Worm (Caenorhabditis elegans) whole organism, late embryonic: ENCODE measurements around the gene ZK632.9.

Experiments
- F13H6.1 ChIP-seq: sonication (generic microtip); optimal IDR thresholded peaks from 2 replicates; lab custom pipeline; 2016; ENCODE audit warnings: missing genetic modification characterization, missing compliant biosample characterization
- Y22D7AL.16 ChIP-seq: sonication (generic microtip); optimal IDR thresholded peaks from 2 replicates; lab custom pipeline; 2016; ENCODE audit warnings: missing genetic modification characterization, missing compliant biosample characterization
- ceh-14 ChIP-seq: sonication (generic microtip); optimal IDR thresholded peaks from 2 replicates; lab custom pipeline; 2016; ENCODE audit warnings: missing genotype, missing genetic modification characterization, missing compliant biosample characterization
- ceh-18 ChIP-seq: sonication (generic microtip); optimal IDR thresholded peaks from 2 replicates; lab custom pipeline; 2016; ENCODE audit warnings: missing genetic modification characterization, missing compliant biosample characterization
- ceh-19 ChIP-seq: fragments of 200-800 bp; sonication (Bioruptor generic); optimal IDR thresholded peaks from 2 replicates; lab custom pipeline; 2018; ENCODE audit warnings: mild to moderate bottlenecking, missing genetic modification characterization, missing compliant biosample characterization
- ceh-24 ChIP-seq: sonication (generic microtip); optimal IDR thresholded peaks from 2 replicates; lab custom pipeline; 2016; ENCODE audit warnings: mild to moderate bottlenecking, missing genetic modification characterization, missing compliant biosample characterization
- ceh-34 ChIP-seq: sonication (generic microtip); optimal IDR thresholded peaks from 2 replicates; lab custom pipeline; 2016; ENCODE audit warnings: mild to moderate bottlenecking, missing genetic modification characterization, missing compliant biosample characterization
- ceh-6 ChIP-seq: fragments of 200-800 bp; sonication (Bioruptor generic); optimal IDR thresholded peaks from 2 replicates; lab custom pipeline; 2018; ENCODE audit warnings: mild to moderate bottlenecking, missing genetic modification characterization, missing compliant biosample characterization
- ceh-9 ChIP-seq: sonication (generic microtip); optimal IDR thresholded peaks from 2 replicates; lab custom pipeline; 2016; ENCODE audit warnings: mild to moderate bottlenecking, missing genetic modification characterization, inconsistent platforms, missing compliant biosample characterization
- che-1 ChIP-seq: sonication (generic microtip); optimal IDR thresholded peaks from 2 replicates; lab custom pipeline; 2016; ENCODE audit warnings: mild to moderate bottlenecking, missing genetic modification characterization, missing compliant biosample characterization
- dmd-4 ChIP-seq: sonication (generic microtip); optimal IDR thresholded peaks from 2 replicates; lab custom pipeline; 2016; ENCODE audit warnings: borderline replicate concordance, missing genetic modification characterization, missing compliant biosample characterization
- dve-1 ChIP-seq: sonication (generic microtip); optimal IDR thresholded peaks from 2 replicates; lab custom pipeline; 2017; ENCODE audit warnings: antibody characterized with exemption, mild to moderate bottlenecking, missing genetic modification characterization, missing compliant biosample characterization
- ets-4 ChIP-seq: sonication (generic microtip); optimal IDR thresholded peaks from 2 replicates; lab custom pipeline; 2016; ENCODE audit warnings: missing genetic modification characterization, missing compliant biosample characterization
- eyg-1 ChIP-seq: sonication (generic microtip); optimal IDR thresholded peaks from 2 replicates; lab custom pipeline; 2016; ENCODE audit warnings: missing genotype, missing genetic modification characterization, missing compliant biosample characterization
- fax-1 ChIP-seq: sonication (generic microtip); optimal IDR thresholded peaks from 2 replicates; lab custom pipeline; 2016; ENCODE audit warnings: missing genotype, missing genetic modification characterization, missing compliant biosample characterization
- gmeb-2 ChIP-seq: sonication (generic microtip); optimal IDR thresholded peaks from 2 replicates; lab custom pipeline; 2016; ENCODE audit warnings: missing genetic modification characterization, inconsistent platforms, missing compliant biosample characterization
- hlh-13 ChIP-seq: fragments of 200-800 bp; sonication (Bioruptor generic); optimal IDR thresholded peaks from 2 replicates; lab custom pipeline; 2018; ENCODE audit warnings: mild to moderate bottlenecking, missing genetic modification characterization, missing compliant biosample characterization
- hlh-6 ChIP-seq: sonication (generic microtip); optimal IDR thresholded peaks from 2 replicates; lab custom pipeline; 2016; ENCODE audit warnings: missing genotype, missing genetic modification characterization, missing compliant biosample characterization
- lim-6 ChIP-seq: sonication (generic microtip); optimal IDR thresholded peaks from 2 replicates; lab custom pipeline; 2016; ENCODE audit warnings: missing genetic modification characterization, missing compliant biosample characterization
- lin-11 ChIP-seq: fragments of 200-800 bp; sonication (Bioruptor generic); optimal IDR thresholded peaks from 2 replicates; lab custom pipeline; 2018; ENCODE audit warnings: mild to moderate bottlenecking, missing genetic modification characterization, missing compliant biosample characterization
- mec-3 ChIP-seq: sonication (generic microtip); optimal IDR thresholded peaks from 2 replicates; lab custom pipeline; 2016; ENCODE audit warnings: borderline replicate concordance, missing genetic modification characterization, missing compliant biosample characterization
- nhr-11 ChIP-seq: fragments of 150-350 bp; optimal IDR thresholded peaks from 2 replicates; lab custom pipeline; 2014; ENCODE audit warnings: missing biosample characterization, missing genetic modification characterization
- npax-4 ChIP-seq: sonication (generic microtip); optimal IDR thresholded peaks from 2 replicates; lab custom pipeline; 2016; ENCODE audit warnings: missing genetic modification characterization, missing compliant biosample characterization
- odd-2 ChIP-seq: sonication (generic microtip); optimal IDR thresholded peaks from 2 replicates; lab custom pipeline; 2017; ENCODE audit warnings: antibody characterized with exemption, mild to moderate bottlenecking, missing genetic modification characterization, missing compliant biosample characterization
- pat-9 ChIP-seq: fragments of 200-800 bp; sonication (Bioruptor generic); optimal IDR thresholded peaks from 2 replicates; lab custom pipeline; 2018; ENCODE audit warnings: mild to moderate bottlenecking, missing genetic modification characterization, moderate library complexity, missing compliant biosample characterization
- pax-1 ChIP-seq: fragments of 150-350 bp; optimal IDR thresholded peaks from 2 replicates; lab custom pipeline; 2014; ENCODE audit warnings: missing biosample characterization, missing genetic modification characterization
- pha-2 ChIP-seq: sonication (generic microtip); optimal IDR thresholded peaks from 2 replicates; lab custom pipeline; 2017; ENCODE audit warnings: mild to moderate bottlenecking, missing genetic modification characterization, missing compliant biosample characterization
- pha-4 ChIP-seq: fragments of 150-350 bp; optimal IDR thresholded peaks from 2 replicates; lab custom pipeline; 2018; ENCODE audit warnings: missing biosample characterization, missing genetic modification reagents, missing genetic modification characterization
- pqm-1 ChIP-seq: sonication (generic microtip); optimal IDR thresholded peaks from 2 replicates; lab custom pipeline; 2016; ENCODE audit warnings: missing genetic modification characterization, missing compliant biosample characterization
- pros-1 ChIP-seq: fragments of 150-350 bp; optimal IDR thresholded peaks from 2 replicates; lab custom pipeline; 2014; ENCODE audit warnings: missing biosample characterization, missing genetic modification reagents, missing genetic modification characterization
- rnt-1 ChIP-seq: sonication (generic microtip); optimal IDR thresholded peaks from 2 replicates; lab custom pipeline; 2016; ENCODE audit warnings: missing genetic modification characterization, missing compliant biosample characterization
- sdc-2 ChIP-seq: sonication (generic microtip); optimal IDR thresholded peaks from 2 replicates; lab custom pipeline; 2016; ENCODE audit warnings: missing genotype, missing genetic modification characterization, missing compliant biosample characterization
- sox-2 ChIP-seq: fragments of 200-800 bp; sonication (Bioruptor generic); IDR thresholded peaks from 2 replicates; pipeline ENCODE4 v1.3.6; 2022; ENCODE audit warnings: missing genetic modification reagents, missing genetic modification characterization, missing compliant biosample characterization
- syd-9 ChIP-seq: sonication (generic microtip); optimal IDR thresholded peaks from 2 replicates; lab custom pipeline; 2016; ENCODE audit warnings: mild to moderate bottlenecking, missing genetic modification characterization, moderate library complexity, missing compliant biosample characterization
- tbx-2 ChIP-seq: sonication (generic microtip); optimal IDR thresholded peaks from 2 replicates; lab custom pipeline; 2016; ENCODE audit warnings: missing genetic modification characterization, missing compliant biosample characterization
- tbx-7 ChIP-seq: sonication (generic microtip); optimal IDR thresholded peaks from 2 replicates; lab custom pipeline; 2016; ENCODE audit warnings: missing genotype, missing genetic modification characterization, missing compliant biosample characterization
- ttx-3 ChIP-seq: sonication (generic microtip); optimal IDR thresholded peaks from 2 replicates; lab custom pipeline; 2016; ENCODE audit warnings: missing genetic modification reagents, missing genetic modification characterization, missing compliant biosample characterization
- unc-3 ChIP-seq, 2 experiments: fragments of 200-800 bp in 1 of 2; sonication (Bioruptor generic) in 1 of 2; sonication (generic microtip) in 1 of 2; conservative IDR thresholded peaks in 1 of 2; optimal IDR thresholded peaks in 1 of 2; 2 replicates each; pipeline versions ENCODE4 v1.3.6 to Lab custom; 2016 to 2022; ENCODE audit warnings: missing compliant biosample characterization in 2 of 2, missing genetic modification characterization in 2 of 2, missing genetic modification reagents in 1 of 2
- unc-42 ChIP-seq: sonication (generic microtip); optimal IDR thresholded peaks from 2 replicates; lab custom pipeline; 2016; ENCODE audit warnings: missing genotype, missing genetic modification characterization, missing compliant biosample characterization
- unc-55 ChIP-seq: sonication (generic microtip); optimal IDR thresholded peaks from 2 replicates; lab custom pipeline; 2017; ENCODE audit warnings: missing biosample characterization, missing genetic modification reagents, missing genetic modification characterization
- unc-86 ChIP-seq: sonication (generic microtip); optimal IDR thresholded peaks from 2 replicates; lab custom pipeline; 2016; ENCODE audit warnings: missing genetic modification characterization, missing compliant biosample characterization
- zip-5 ChIP-seq: sonication (generic microtip); optimal IDR thresholded peaks from 2 replicates; lab custom pipeline; 2016; ENCODE audit warnings: missing genetic modification characterization, missing compliant biosample characterization
- ztf-16 ChIP-seq: sonication (generic microtip); optimal IDR thresholded peaks from 2 replicates; lab custom pipeline; 2017; ENCODE audit warnings: missing genetic modification characterization, missing compliant biosample characterization

Gene ZK632.9

DNA sequence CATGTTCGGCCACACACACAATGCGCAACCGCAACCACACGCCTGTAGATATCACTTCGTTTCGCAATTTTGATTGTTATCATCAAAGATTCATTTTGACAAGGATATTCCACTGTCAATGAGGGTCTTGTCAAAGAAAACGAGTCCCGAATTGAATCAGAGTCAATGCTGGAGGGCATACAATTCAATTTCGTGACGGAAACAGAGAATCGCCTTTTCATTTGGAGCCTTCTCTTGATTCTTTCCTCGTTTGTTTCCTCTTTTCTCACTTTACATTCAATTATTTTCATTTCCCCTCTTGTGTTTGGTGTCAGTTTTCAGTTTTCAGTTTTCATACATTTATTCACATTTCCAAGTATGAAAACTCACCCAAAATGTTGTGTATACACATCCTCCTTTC, 42.1 kb upstream of the ZK632.9 start:
- TF ChIP-seq unc-42 (peak; percentile 94), sox-2 (no peak)

DNA sequence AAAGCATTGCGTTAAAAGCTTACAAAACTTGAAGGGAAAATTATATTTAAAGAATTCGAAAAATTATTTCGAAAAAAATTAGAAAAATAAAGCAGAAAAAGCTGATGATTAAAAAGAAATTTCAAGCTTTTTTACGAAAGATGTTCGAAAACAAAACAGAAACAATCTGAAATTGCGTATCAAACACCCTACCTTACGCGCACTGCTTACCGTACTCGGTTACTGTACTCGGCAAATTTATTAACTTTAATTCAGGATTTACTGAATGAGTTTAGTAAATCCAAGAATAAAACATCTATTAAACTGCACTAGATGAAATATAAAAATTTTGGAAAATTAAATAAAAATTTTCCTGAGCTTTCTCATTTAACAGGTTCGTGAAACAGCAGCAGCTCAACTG, 37.2 kb upstream of the ZK632.9 start:
- TF ChIP-seq ceh-19 (GFP tag; lab: Kevin White, UChicago) (no peak), hlh-6 (tag; lab: Kevin White, UChicago) (no peak), mec-3 (tag; lab: Kevin White, UChicago) (no peak), sdc-2 (no peak), ztf-16 (tag; lab: Kevin White, UChicago) (no peak), odd-2 (tag; lab: Kevin White, UChicago) (no peak), pha-2 (tag; lab: Kevin White, UChicago) (no peak), nhr-11 (no peak), unc-86 (tag; lab: Kevin White, UChicago) (no peak), ceh-34 (no peak), gmeb-2 (tag; lab: Kevin White, UChicago) (no peak), unc-42 (no peak), che-1 (tag; lab: Kevin White, UChicago) (no peak), pqm-1 (no peak), ets-4 (tag; lab: Kevin White, UChicago) (no peak), hlh-13 (GFP tag; lab: Kevin White, UChicago) (no peak), rnt-1 (tag; lab: Kevin White, UChicago) (no peak), pat-9 (tag; lab: Kevin White, UChicago) (no peak), lim-6 (tag; lab: Kevin White, UChicago) (no peak), unc-3 (GFP tag; conservative IDR thresholded peaks at IDR 0.05; lab: Robert Waterston, UW) (no peak), unc-3 (tag; optimal IDR thresholded peaks at IDR 0.05; lab: Kevin White, UChicago) (no peak)

DNA sequence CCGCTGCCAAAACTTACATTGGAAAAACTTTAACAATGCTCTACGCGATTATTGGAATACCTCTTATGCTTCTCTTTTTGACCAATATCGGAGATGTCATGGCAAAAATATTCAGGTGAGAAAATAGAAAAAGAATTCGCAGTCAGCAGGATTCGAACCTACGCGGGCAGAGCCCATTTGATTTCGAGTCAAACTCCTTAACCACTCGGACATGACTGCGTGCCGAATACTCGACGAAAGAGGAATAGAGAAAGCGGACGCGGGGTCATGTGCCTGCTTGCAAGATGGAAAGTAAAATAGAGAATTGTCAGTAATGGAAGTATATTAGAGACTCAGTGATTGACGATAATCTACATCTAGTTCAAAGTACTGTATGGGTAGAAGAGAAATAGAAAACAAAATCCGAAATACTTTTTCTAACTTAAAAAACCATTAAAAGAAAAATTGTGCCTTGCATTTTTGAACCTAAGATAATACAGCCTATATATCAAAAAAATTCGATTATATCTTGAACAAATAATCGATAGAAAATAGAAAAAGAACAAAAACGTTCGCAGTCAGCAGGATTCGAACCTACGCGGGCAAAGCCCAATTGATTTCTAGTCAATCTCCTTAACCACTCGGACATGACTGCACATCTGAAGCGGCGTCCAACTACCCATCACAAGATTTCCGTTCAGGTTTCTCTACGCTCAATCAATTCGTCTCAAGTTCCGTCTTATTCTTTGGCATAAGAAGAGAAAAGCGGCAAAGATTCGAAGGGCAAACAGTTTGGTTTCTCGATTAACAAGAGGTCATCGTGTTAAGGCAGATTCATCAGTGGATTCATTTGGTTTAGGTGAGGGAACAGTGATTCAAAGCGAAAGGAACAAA, 36.5 kb upstream of the ZK632.9 start:
- TF ChIP-seq unc-42 = peak; percentile 57
- TF ChIP-seq sdc-2 = peak; percentile 68
- TF ChIP-seq pha-2 (tag; lab: Kevin White, UChicago) = peak; percentile 86
- TF ChIP-seq gmeb-2 (tag; lab: Kevin White, UChicago) = peak; percentile 81
- peak; percentile 86 for TF ChIP-seq ceh-14 (tag; lab: Kevin White, UChicago)
- TF ChIP-seq ets-4 (tag; lab: Kevin White, UChicago) = no peak
- TF ChIP-seq ceh-19 (GFP tag; lab: Kevin White, UChicago) = peak; percentile 86
- peak; percentile 84 for TF ChIP-seq ttx-3
- TF ChIP-seq lim-6 (tag; lab: Kevin White, UChicago) = peak; percentile 75
- peak; percentile 58 for TF ChIP-seq ceh-24 (tag; lab: Kevin White, UChicago)
- TF ChIP-seq hlh-6 (tag; lab: Kevin White, UChicago) = peak; percentile 80
- no peak for TF ChIP-seq pros-1 (tag; lab: Kevin White, UChicago)
- peak; percentile 42 for TF ChIP-seq npax-4
- peak; percentile 32 for TF ChIP-seq dve-1 (tag; lab: Kevin White, UChicago)
- TF ChIP-seq eyg-1 (tag; lab: Kevin White, UChicago) = peak; percentile 72
- peak; percentile 85 for TF ChIP-seq ztf-16 (tag; lab: Kevin White, UChicago)
- peak; percentile 74 for TF ChIP-seq ceh-34
- peak; percentile 70 for TF ChIP-seq ceh-9
- TF ChIP-seq che-1 (tag; lab: Kevin White, UChicago) = peak; percentile 88
- TF ChIP-seq odd-2 (tag; lab: Kevin White, UChicago) = peak; percentile 63
- no peak for TF ChIP-seq pax-1 (tag; lab: Kevin White, UChicago)
- TF ChIP-seq dmd-4 (tag; lab: Kevin White, UChicago) = peak; percentile 80
- TF ChIP-seq sox-2 = peak; percentile 77
- no peak for TF ChIP-seq unc-55 (GFP tag; lab: Kevin White, UChicago)
- TF ChIP-seq nhr-11 = no peak
- peak; percentile 68 for TF ChIP-seq hlh-13 (GFP tag; lab: Kevin White, UChicago)
- peak; percentile 72 for TF ChIP-seq fax-1 (tag; lab: Kevin White, UChicago)
- peak; percentile 32 for TF ChIP-seq pqm-1
- TF ChIP-seq ceh-6 = peak; percentile 82
- peak; percentile 72 for TF ChIP-seq lin-11 (tag; lab: Kevin White, UChicago)
- no peak for TF ChIP-seq tbx-7 (tag; lab: Kevin White, UChicago)
- peak; percentile 44 for TF ChIP-seq ceh-18
- TF ChIP-seq unc-3 (GFP tag; conservative IDR thresholded peaks at IDR 0.05; lab: Robert Waterston, UW) = peak; percentile 81
- peak; percentile 82 for TF ChIP-seq unc-3 (tag; optimal IDR thresholded peaks at IDR 0.05; lab: Kevin White, UChicago)
- TF ChIP-seq zip-5 (tag; lab: Kevin White, UChicago) = peak; percentile 72
- TF ChIP-seq syd-9 (tag; lab: Kevin White, UChicago) = peak; percentile 86
- no peak for TF ChIP-seq pha-4 (tag; lab: Kevin White, UChicago)
- TF ChIP-seq F13H6.1 (tag; lab: Kevin White, UChicago) = peak; percentile 70
- TF ChIP-seq Y22D7AL.16 (tag; lab: Kevin White, UChicago) = peak; percentile 74
- peak; percentile 74 for TF ChIP-seq tbx-2
